Fruit fly (Drosophila melanogaster): Measurements from ENCODE around the gene CG9287.
A peak's percentile ranks its signal among the peaks of the same experiment; 100 is the strongest.

DNA sequence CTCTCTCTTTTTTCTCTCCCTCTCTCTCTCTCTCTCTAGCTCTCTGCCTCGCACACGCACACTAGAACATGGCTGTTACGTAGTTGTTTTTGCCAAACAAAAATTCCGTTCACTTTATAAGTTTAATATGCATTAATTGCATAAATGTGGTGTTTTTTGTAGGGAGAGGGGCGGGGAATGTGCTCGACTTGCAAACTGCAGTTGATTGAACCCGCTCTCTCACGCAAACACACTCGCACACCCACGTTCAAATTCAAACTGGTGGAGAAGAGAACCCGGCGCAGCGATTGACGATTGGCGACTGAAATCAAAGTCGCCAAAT is 29.4 kb upstream of the CG9287 start:
- TF ChIP-seq CG8119 (GFP tag; IDR thresholded peaks at IDR 0.05): 0 out of 3 replicates have a peak, but pooled peaks have one; percentile 43
- TF ChIP-seq CG6163 (GFP tag; IDR thresholded peaks at IDR 0.05): no peak
- TF ChIP-seq CG1621 (tag; optimal IDR thresholded peaks at IDR 0.05): peak; percentile 29
- TF ChIP-seq CG6854 (GFP tag; optimal IDR thresholded peaks at IDR 0.05): peak; percentile 48
- TF ChIP-seq Sox102F (GFP tag; optimal IDR thresholded peaks at IDR 0.05): no peak
- no peak for TF ChIP-seq CG7368 (GFP tag; optimal IDR thresholded peaks at IDR 0.05)
- no peak for TF ChIP-seq dac (GFP tag; optimal IDR thresholded peaks at IDR 0.05)
- TF ChIP-seq OdsH (GFP tag; optimal IDR thresholded peaks at IDR 0.05): no peak
- no peak for TF ChIP-seq CG10631 (GFP tag; optimal IDR thresholded peaks at IDR 0.05)
- no peak for TF ChIP-seq Hr39 (GFP tag; optimal IDR thresholded peaks at IDR 0.05)
- TF ChIP-seq fd85E (GFP tag; optimal IDR thresholded peaks at IDR 0.05): no peak
- no peak for TF ChIP-seq achi (GFP tag; optimal IDR thresholded peaks at IDR 0.05)
